Worm (Caenorhabditis elegans): ENCODE data around the gene erl-1.

ce11 chrIV:12334708-12335107, 47.0 kb downstream of the erl-1 start:
- TF ChIP-seq ama-1 (optimal IDR thresholded peaks at IDR 0.05) (no peak), flt-1 (GFP tag; IDR thresholded peaks at IDR 0.05) (no peak), B0310.2 (tag; optimal IDR thresholded peaks at IDR 0.05) (no peak), pes-1 (GFP tag; IDR thresholded peaks at IDR 0.05) (no peak), tbx-37 (GFP tag; conservative IDR thresholded peaks at IDR 0.05) (no peak), ceh-36 (tag; optimal IDR thresholded peaks at IDR 0.05) (no peak)
